Fruit fly (Drosophila melanogaster) whole organism: ENCODE measurements around the gene Polr3E.

Source experiments
- CG8478 ChIP-seq: fragments of >200 bp; optimal IDR thresholded peaks from 2 replicates; lab custom pipeline; 2018; ENCODE audit warnings: inconsistent platforms
- Dll ChIP-seq: fragments of >200 bp; optimal IDR thresholded peaks from 2 replicates; lab custom pipeline; 2017
- EcR ChIP-seq, 2 experiments: fragments of >200 bp; optimal IDR thresholded peaks; 2 replicates each; lab custom pipeline; 2017; ENCODE audit warnings: missing biosample characterization in 2 of 2, missing genetic modification characterization in 2 of 2, missing genetic modification reagents in 2 of 2
- pan ChIP-seq: fragments of >200 bp; optimal IDR thresholded peaks from 2 replicates; lab custom pipeline; 2017
- psq ChIP-seq: fragments of >200 bp; optimal IDR thresholded peaks from 2 replicates; lab custom pipeline; 2017
- usp ChIP-seq: fragments of >200 bp; optimal IDR thresholded peaks from 2 replicates; lab custom pipeline; 2017; ENCODE audit warnings: missing biosample characterization, missing genetic modification characterization, mixed read lengths

- no peak for TF ChIP-seq usp
- TF ChIP-seq EcR (GFP tag; optimal IDR thresholded peaks at IDR 0.05; lab: Kevin White, UChicago) = no peak
- no peak for TF ChIP-seq psq (lab: Kevin White, UChicago)
- TF ChIP-seq Dll (lab: Kevin White, UChicago) = no peak
- no peak for TF ChIP-seq CG8478
- no peak for TF ChIP-seq pan
Measured at dm6 chr3L:21055839-21056238, 24.2 kb downstream of the Polr3E start.
